Worm (Caenorhabditis elegans): ENCODE data around the gene W07A12.4.

ce11 chrII:9120813-9121554, 25.1 kb upstream of the W07A12.4 start:
- TF ChIP-seq skn-1 (tag; optimal IDR thresholded peaks at IDR 0.05) = no peak
- TF ChIP-seq lin-15B (tag; optimal IDR thresholded peaks at IDR 0.05) = no peak
- no peak for TF ChIP-seq C16A3.4 (tag; optimal IDR thresholded peaks at IDR 0.05)
- no peak for TF ChIP-seq unc-130 (tag; optimal IDR thresholded peaks at IDR 0.05)
- TF ChIP-seq nhr-84 (tag; optimal IDR thresholded peaks at IDR 0.05) = no peak
- TF ChIP-seq nhr-12 (tag; optimal IDR thresholded peaks at IDR 0.05) = no peak
- no peak for TF ChIP-seq nhr-77 (tag; optimal IDR thresholded peaks at IDR 0.05)

Data from whole organism, L1 larva.